Worm (Caenorhabditis elegans) whole organism, L1 larva: Measurements from ENCODE around the gene ccdc-47.

Source experiments
- fkh-8 ChIP-seq: sonication (generic microtip); optimal IDR thresholded peaks from 2 replicates; lab custom pipeline; 2016; ENCODE audit warnings: mild to moderate bottlenecking, missing genetic modification characterization, missing compliant biosample characterization
- fos-1 ChIP-seq: fragments of 150-350 bp; optimal IDR thresholded peaks from 2 replicates; lab custom pipeline; 2014; ENCODE audit warnings: missing biosample characterization, missing genetic modification characterization
- lin-15B ChIP-seq: fragments of 150-350 bp; sonication (generic microtip); optimal IDR thresholded peaks from 3 replicates; lab custom pipeline; 2014; ENCODE audit warnings: missing biosample characterization, missing genetic modification characterization
- mef-2 ChIP-seq: fragments of 150-350 bp; optimal IDR thresholded peaks from 2 replicates; lab custom pipeline; 2014; ENCODE audit warnings: missing biosample characterization, missing genetic modification characterization
- nhr-237 ChIP-seq: fragments of 150-350 bp; optimal IDR thresholded peaks from 2 replicates; lab custom pipeline; 2014; ENCODE audit warnings: missing biosample characterization, missing genetic modification characterization
- unc-62 ChIP-seq: fragments of 150-350 bp; optimal IDR thresholded peaks from 2 replicates; lab custom pipeline; 2014; ENCODE audit warnings: missing biosample characterization, missing genetic modification reagents, missing genetic modification characterization
- zag-1 ChIP-seq: fragments of 150-350 bp; optimal IDR thresholded peaks from 2 replicates; lab custom pipeline; 2014; ENCODE audit warnings: missing biosample characterization, missing genetic modification characterization

- no peak for TF ChIP-seq mef-2 (tag; lab: Kevin White, UChicago)
- TF ChIP-seq nhr-237 (tag; lab: Kevin White, UChicago) = no peak
- TF ChIP-seq lin-15B = no peak
- TF ChIP-seq unc-62 (GFP tag; lab: Kevin White, UChicago) = no peak
- no peak for TF ChIP-seq zag-1
- no peak for TF ChIP-seq fkh-8 (tag; lab: Kevin White, UChicago)
- no peak for TF ChIP-seq fos-1
Measured at ce11 chrIII:3898850-3899249, 17.9 kb upstream of the ccdc-47 start.
